Worm (Caenorhabditis elegans) whole organism, L1 larva: ENCODE results near the gene Y53F4B.43.

Experiments used
- ama-1 ChIP-seq: fragments of 150-350 bp; optimal IDR thresholded peaks from 2 replicates; lab custom pipeline; 2014
- ceh-88 ChIP-seq: fragments of 200-800 bp; sonication (Bioruptor generic); IDR thresholded peaks from 2 replicates; pipeline ENCODE4 v1.3.6; 2022; ENCODE audit warnings: missing genetic modification characterization, missing compliant biosample characterization
- ceh-90 ChIP-seq: sonication (generic microtip); optimal IDR thresholded peaks from 2 replicates; lab custom pipeline; 2016; ENCODE audit warnings: missing genetic modification characterization, missing compliant biosample characterization
- ces-1 ChIP-seq: fragments of 150-350 bp; optimal IDR thresholded peaks from 2 replicates; lab custom pipeline; 2014; ENCODE audit warnings: missing biosample characterization, missing genetic modification reagents, missing genetic modification characterization
- efl-1 ChIP-seq, 4 experiments: fragments of 150-350 bp; optimal IDR thresholded peaks in 3 of 4; peaks in 1 of 4; 1 replicate in 1 of 4; 2 replicates in 3 of 4; lab custom pipeline; 2014; ENCODE audit warnings: missing biosample characterization in 2 of 4, missing genetic modification characterization in 2 of 4, missing genetic modification reagents in 2 of 4
- elt-2 ChIP-seq: sonication (generic microtip); optimal IDR thresholded peaks from 2 replicates; lab custom pipeline; 2016; ENCODE audit warnings: missing genetic modification characterization, mild to moderate bottlenecking, inconsistent platforms, missing compliant biosample characterization, missing genetic modification reagents
- fkh-10 ChIP-seq: sonication (generic microtip); optimal IDR thresholded peaks from 2 replicates; lab custom pipeline; 2017; ENCODE audit warnings: missing biosample characterization, missing genetic modification reagents, missing genetic modification characterization
- fkh-4 ChIP-seq: sonication (generic microtip); optimal IDR thresholded peaks from 2 replicates; lab custom pipeline; 2016; ENCODE audit warnings: missing compliant biosample characterization, missing genetic modification characterization, borderline replicate concordance
- fos-1 ChIP-seq: fragments of 150-350 bp; optimal IDR thresholded peaks from 2 replicates; lab custom pipeline; 2014; ENCODE audit warnings: missing biosample characterization, missing genetic modification characterization
- grh-1 ChIP-seq: fragments of 200-800 bp; sonication (Bioruptor generic); IDR thresholded peaks from 2 replicates; pipeline ENCODE4 v1.3.6; 2022; ENCODE audit warnings: missing genetic modification reagents, missing genetic modification characterization, missing compliant biosample characterization
- hlh-17 ChIP-seq: fragments of 200-800 bp; sonication (Bioruptor generic); optimal IDR thresholded peaks from 2 replicates; lab custom pipeline; 2018; ENCODE audit warnings: missing genetic modification characterization, mild to moderate bottlenecking, missing compliant biosample characterization, moderate library complexity, borderline replicate concordance
- irx-1 ChIP-seq: sonication (generic microtip); optimal IDR thresholded peaks from 2 replicates; lab custom pipeline; 2016; ENCODE audit warnings: missing genetic modification characterization, missing compliant biosample characterization
- isw-1 ChIP-seq: fragments of 200-800 bp; sonication (Bioruptor generic); IDR thresholded peaks from 2 replicates; pipeline ENCODE4 v1.3.6; 2022; ENCODE audit warnings: missing genetic modification characterization, missing compliant biosample characterization
- jun-1 ChIP-seq: fragments of 150-350 bp; optimal IDR thresholded peaks from 2 replicates; lab custom pipeline; 2014; ENCODE audit warnings: missing biosample characterization, missing genetic modification reagents, missing genetic modification characterization
- lin-13 ChIP-seq: fragments of 150-350 bp; optimal IDR thresholded peaks from 2 replicates; lab custom pipeline; 2014; ENCODE audit warnings: missing biosample characterization, missing genetic modification reagents, missing genetic modification characterization
- lin-14 ChIP-seq: fragments of 200-800 bp; sonication (Bioruptor generic); optimal IDR thresholded peaks from 2 replicates; lab custom pipeline; 2018; ENCODE audit warnings: mild to moderate bottlenecking, missing genetic modification characterization, moderate library complexity, missing compliant biosample characterization
- lin-15B ChIP-seq: fragments of 150-350 bp; sonication (generic microtip); optimal IDR thresholded peaks from 3 replicates; lab custom pipeline; 2014; ENCODE audit warnings: missing biosample characterization, missing genetic modification characterization
- lir-3 ChIP-seq: sonication (generic microtip); optimal IDR thresholded peaks from 2 replicates; lab custom pipeline; 2016; ENCODE audit warnings: mild to moderate bottlenecking, missing genetic modification characterization, moderate library complexity, missing compliant biosample characterization; ENCODE audit not compliant: poor library complexity
- nhr-11 ChIP-seq: fragments of 150-350 bp; optimal IDR thresholded peaks from 2 replicates; lab custom pipeline; 2014; ENCODE audit warnings: missing biosample characterization, missing genetic modification characterization
- nhr-237 ChIP-seq: fragments of 150-350 bp; optimal IDR thresholded peaks from 2 replicates; lab custom pipeline; 2014; ENCODE audit warnings: missing biosample characterization, missing genetic modification characterization
- nhr-71 ChIP-seq: sonication (generic microtip); optimal IDR thresholded peaks from 2 replicates; lab custom pipeline; 2016; ENCODE audit warnings: mild to moderate bottlenecking, missing genetic modification characterization, moderate library complexity, missing compliant biosample characterization
- nhr-76 ChIP-seq: sonication (generic microtip); optimal IDR thresholded peaks from 2 replicates; lab custom pipeline; 2017; ENCODE audit warnings: missing biosample characterization, missing genetic modification characterization
- nhr-84 ChIP-seq: sonication (generic microtip); optimal IDR thresholded peaks from 2 replicates; lab custom pipeline; 2017; ENCODE audit warnings: missing biosample characterization, missing genetic modification characterization
- nhr-90 ChIP-seq: sonication (generic microtip); optimal IDR thresholded peaks from 2 replicates; lab custom pipeline; 2016; ENCODE audit warnings: mild to moderate bottlenecking, missing genetic modification characterization, missing compliant biosample characterization; ENCODE audit not compliant: poor library complexity
- pqm-1 ChIP-seq: sonication (generic microtip); optimal IDR thresholded peaks from 3 replicates; lab custom pipeline; 2017; ENCODE audit warnings: missing biosample characterization, missing genetic modification characterization
- snpc-4 ChIP-seq: fragments of 150-350 bp; optimal IDR thresholded peaks from 2 replicates; lab custom pipeline; 2014; ENCODE audit warnings: missing biosample characterization, missing genetic modification characterization
- swsn-7 ChIP-seq: sonication (generic microtip); optimal IDR thresholded peaks from 2 replicates; lab custom pipeline; 2016; ENCODE audit warnings: missing genetic modification characterization, missing compliant biosample characterization
- tlp-1 ChIP-seq: fragments of 150-350 bp; optimal IDR thresholded peaks from 2 replicates; lab custom pipeline; 2014; ENCODE audit warnings: missing biosample characterization, missing genetic modification characterization
- unc-30 ChIP-seq: sonication (generic microtip); optimal IDR thresholded peaks from 2 replicates; lab custom pipeline; 2017; ENCODE audit warnings: missing biosample characterization, missing genetic modification characterization
- unc-98 ChIP-seq: fragments of 200-800 bp; sonication (Bioruptor generic); IDR thresholded peaks from 2 replicates; pipeline ENCODE4 v1.3.6; 2022; ENCODE audit warnings: missing genetic modification characterization, missing compliant biosample characterization
- zip-4 ChIP-seq: fragments of 200-800 bp; sonication (Bioruptor generic); optimal IDR thresholded peaks from 2 replicates; lab custom pipeline; 2018; ENCODE audit warnings: mild to moderate bottlenecking, missing genetic modification characterization, moderate library complexity, missing compliant biosample characterization

The Y53F4B.43 gene

ce11 chrII:14945518-14945917 is 42.8 kb upstream of the Y53F4B.43 start:
- TF ChIP-seq snpc-4 (tag; lab: Kevin White, UChicago) (peak; percentile 76), nhr-90 (no peak), lin-14 (peak; percentile 2), fkh-10 (GFP tag; lab: Kevin White, UChicago) (peak; percentile 5), nhr-71 (tag; lab: Kevin White, UChicago) (no peak)
- TF ChIP-seq, all 84 proteins: peak for 3

- TF ChIP-seq lin-13, result no peak
- TF ChIP-seq nhr-11 (tag; lab: Kevin White, UChicago), result no peak
- no peak for TF ChIP-seq fkh-4
- TF ChIP-seq lin-14, result peak; percentile 21
- TF ChIP-seq fkh-10 (GFP tag; lab: Kevin White, UChicago), result peak; percentile 68
- no peak for TF ChIP-seq ama-1 (lab: Kevin White, UChicago)
- no peak for TF ChIP-seq nhr-84 (tag; lab: Kevin White, UChicago)
- TF ChIP-seq nhr-76, result no peak
- no peak for TF ChIP-seq ceh-90 (tag; lab: Kevin White, UChicago)
- TF ChIP-seq nhr-237 (tag; lab: Kevin White, UChicago), result no peak
Observed at ce11 chrII:14946545-14946944, 41.7 kb upstream of the Y53F4B.43 start.

ce11 chrII:14952464-14953064 is 35.7 kb upstream of the Y53F4B.43 start:
- TF ChIP-seq isw-1 (GFP tag; lab: Robert Waterston, UW) (no peak), efl-1 (optimal IDR thresholded peaks at IDR 0.05; lab: Kevin White, UChicago) (no peak), efl-1 (GFP tag; optimal IDR thresholded peaks at IDR 0.05 in 1 of 2; lab: Kevin White, UChicago) (peak in 1 of 2 experiments; percentile 14)

- no peak for TF ChIP-seq tlp-1 (tag; lab: Kevin White, UChicago)
- no peak for TF ChIP-seq zip-4
- no peak for TF ChIP-seq fos-1 (tag; lab: Kevin White, UChicago)
- TF ChIP-seq lin-15B (tag; lab: Kevin White, UChicago), result no peak
- no peak for TF ChIP-seq ceh-88 (GFP tag; lab: Robert Waterston, UW)
- no peak for TF ChIP-seq nhr-11 (tag; lab: Kevin White, UChicago)
- TF ChIP-seq irx-1 (tag; lab: Kevin White, UChicago), result no peak
Observed at ce11 chrII:14958113-14958512, 30.2 kb upstream of the Y53F4B.43 start, which contains the start of gene Y53F4B.1. Y53F4B.1 (minus strand) TSS chrII:14958213.

- TF ChIP-seq elt-2 (tag; lab: Kevin White, UChicago), result peak; percentile 84
- peak; percentile 21 for TF ChIP-seq pqm-1 (tag; lab: Kevin White, UChicago)
- no peak for TF ChIP-seq ces-1 (GFP tag; lab: Kevin White, UChicago)
- TF ChIP-seq jun-1 (tag; lab: Kevin White, UChicago), result peak; percentile 48
Observed at ce11 chrII:14959273-14959672, 29.0 kb upstream of the Y53F4B.43 start.

ce11 chrII:14964008-14964407 is 24.3 kb upstream of the Y53F4B.43 start, which contains the start of gene elo-9:
elo-9 (minus strand) TSS chrII:14964108.
- no peak for TF ChIP-seq hlh-17 (GFP tag; lab: Kevin White, UChicago)
- TF ChIP-seq lin-15B (tag; lab: Kevin White, UChicago), result no peak
- TF ChIP-seq unc-98 (GFP tag; lab: Robert Waterston, UW), result no peak
- TF ChIP-seq grh-1, result no peak
- no peak for TF ChIP-seq unc-30
- no peak for TF ChIP-seq isw-1 (GFP tag; lab: Robert Waterston, UW)
- no peak for TF ChIP-seq tlp-1 (tag; lab: Kevin White, UChicago)

ce11 chrII:14964877-14965276 is 23.4 kb upstream of the Y53F4B.43 start:
- TF ChIP-seq lir-3 (tag; lab: Kevin White, UChicago) (no peak), elt-2 (tag; lab: Kevin White, UChicago) (peak; percentile 7), swsn-7 (no peak), efl-1 (optimal IDR thresholded peaks at IDR 0.05; lab: Kevin White, UChicago) (no peak), efl-1 (GFP tag; optimal IDR thresholded peaks at IDR 0.05 in 1 of 2; lab: Kevin White, UChicago) (peak in 1 of 2 experiments; percentile 83), nhr-90 (no peak), pqm-1 (tag; lab: Kevin White, UChicago) (peak; percentile 35)
